Worm (Caenorhabditis elegans) whole organism, L4 larva: Measurements from ENCODE around the gene srh-83.

Experiments used
- F44E2.7 ChIP-seq: fragments of 200-800 bp; sonication (Bioruptor generic); IDR thresholded peaks from 2 replicates; pipeline ENCODE4 v2.1.2; 2022; ENCODE audit warnings: missing genetic modification characterization, missing compliant biosample characterization
- F49E8.2 ChIP-seq: sonication (generic microtip); optimal IDR thresholded peaks from 2 replicates; lab custom pipeline; 2016; ENCODE audit warnings: missing compliant biosample characterization, mild to moderate bottlenecking, missing genetic modification characterization, borderline replicate concordance
- Y48G9A.11 ChIP-seq: fragments of 200-800 bp; sonication (Bioruptor generic); IDR thresholded peaks from 2 replicates; pipeline ENCODE4 v1.3.6; 2022; ENCODE audit warnings: missing genetic modification reagents, missing genetic modification characterization, missing compliant biosample characterization
- ama-1 ChIP-seq: fragments of 150-350 bp; optimal IDR thresholded peaks from 2 replicates; lab custom pipeline; 2014; ENCODE audit warnings: inconsistent platforms, mixed read lengths
- daf-19 ChIP-seq: fragments of 200-800 bp; sonication (Bioruptor generic); conservative IDR thresholded peaks from 2 replicates; pipeline ENCODE4 v1.3.6; 2022; ENCODE audit warnings: missing genetic modification characterization, missing compliant biosample characterization
- nhr-10 ChIP-seq: fragments of 150-350 bp; optimal IDR thresholded peaks from 2 replicates; lab custom pipeline; 2014; ENCODE audit warnings: missing biosample characterization, missing genetic modification characterization
- set-16 ChIP-seq: fragments of 200-800 bp; sonication (Bioruptor generic); IDR thresholded peaks from 2 replicates; pipeline ENCODE4 v1.3.6; 2022; ENCODE audit warnings: missing genetic modification reagents, missing genetic modification characterization, missing compliant biosample characterization
- skn-1 ChIP-seq: fragments of 150-350 bp; optimal IDR thresholded peaks from 2 replicates; lab custom pipeline; 2014; ENCODE audit warnings: missing biosample characterization, missing genetic modification characterization

srh-83 gene

ce11 chrV:7214802-7215201, 50.5 kb downstream of the srh-83 start, which contains the start of gene soap-1:
soap-1 (minus strand) TSS chrV:7214902.
- TF ChIP-seq set-16 (GFP tag; lab: Robert Waterston, UW) (no peak), daf-19 (GFP tag; lab: Robert Waterston, UW) (no peak), F44E2.7 (GFP tag; lab: Robert Waterston, UW) (no peak), ama-1 (lab: Kevin White, UChicago) (no peak), F49E8.2 (tag; lab: Kevin White, UChicago) (no peak), skn-1 (tag; lab: Kevin White, UChicago) (no peak), nhr-10 (tag; lab: Kevin White, UChicago) (no peak), Y48G9A.11 (GFP tag; lab: Robert Waterston, UW) (no peak)
